Fruit fly (Drosophila melanogaster) whole organism, prepupa: Measurements from ENCODE around the gene CG15891.

Source experiments
- CG11762 ChIP-seq: fragments of 200-800 bp; sonication (Bioruptor generic); optimal IDR thresholded peaks from 3 replicates; lab custom pipeline; 2016; ENCODE audit warnings: missing biosample characterization, missing genetic modification characterization; ENCODE audit not compliant: insufficient read depth
- CG11902 ChIP-seq: fragments of 200-800 bp; sonication (Bioruptor generic); optimal IDR thresholded peaks from 3 replicates; lab custom pipeline; 2016; ENCODE audit warnings: missing biosample characterization, missing genetic modification characterization
- CG1621 ChIP-seq: fragments of 200-800 bp; sonication (Bioruptor generic); optimal IDR thresholded peaks from 3 replicates; lab custom pipeline; 2018; ENCODE audit warnings: missing biosample characterization, mild to moderate bottlenecking, missing genetic modification characterization
- CG16779 ChIP-seq: fragments of 200-800 bp; sonication (Bioruptor generic); optimal IDR thresholded peaks from 3 replicates; lab custom pipeline; 2017; ENCODE audit warnings: missing biosample characterization, mild to moderate bottlenecking, missing genetic modification characterization
- CG3919 ChIP-seq: fragments of 200-800 bp; sonication (Bioruptor generic); optimal IDR thresholded peaks from 3 replicates; lab custom pipeline; 2016; ENCODE audit warnings: missing biosample characterization, missing genetic modification characterization
- CG4318 ChIP-seq: fragments of 200-800 bp; sonication (Bioruptor generic); optimal IDR thresholded peaks from 3 replicates; lab custom pipeline; 2017; ENCODE audit warnings: missing biosample characterization, mild to moderate bottlenecking, missing genetic modification characterization
- CG6276 ChIP-seq: fragments of 200-800 bp; sonication (Bioruptor generic); optimal IDR thresholded peaks from 2 replicates; lab custom pipeline; 2017; ENCODE audit warnings: missing biosample characterization, mild to moderate bottlenecking, missing genetic modification characterization
- CG6792 ChIP-seq: fragments of 200-800 bp; sonication (Bioruptor generic); optimal IDR thresholded peaks from 3 replicates; lab custom pipeline; 2016; ENCODE audit warnings: missing biosample characterization, missing genetic modification characterization
- CG6854 ChIP-seq: fragments of 200-800 bp; sonication (Bioruptor generic); optimal IDR thresholded peaks from 2 replicates; lab custom pipeline; 2017; ENCODE audit warnings: missing biosample characterization, mild to moderate bottlenecking, missing genetic modification characterization
- CG8119 ChIP-seq: fragments of 200-800 bp; sonication (Bioruptor generic); IDR thresholded peaks from 3 replicates; pipeline ENCODE4 v1.3.6; 2022; ENCODE audit warnings: missing biosample characterization, missing genetic modification characterization
- CG8319 ChIP-seq: fragments of 200-800 bp; sonication (Bioruptor generic); optimal IDR thresholded peaks from 3 replicates; lab custom pipeline; 2016; ENCODE audit warnings: missing biosample characterization, missing genetic modification characterization
- Eip75B ChIP-seq: fragments of 200-800 bp; sonication (Bioruptor generic); optimal IDR thresholded peaks from 3 replicates; lab custom pipeline; 2016; ENCODE audit warnings: missing biosample characterization, missing genetic modification characterization
- Eip78C ChIP-seq: fragments of 200-800 bp; sonication (Bioruptor generic); peaks from one replicate; lab custom pipeline; 2016; ENCODE audit warnings: missing biosample characterization, missing genetic modification characterization
- Ets96B ChIP-seq: fragments of 200-800 bp; optimal IDR thresholded peaks from 2 replicates; lab custom pipeline; 2019; ENCODE audit warnings: missing biosample characterization, mild to moderate bottlenecking, missing genetic modification characterization, moderate library complexity
- Gug ChIP-seq: fragments of 200-800 bp; sonication (Bioruptor generic); IDR thresholded peaks from 2 replicates; pipeline ENCODE4 v1.3.6; 2022; ENCODE audit warnings: missing biosample characterization, missing genetic modification characterization
- Hr39 ChIP-seq: fragments of 200-800 bp; sonication (Bioruptor generic); optimal IDR thresholded peaks from 2 replicates; lab custom pipeline; 2016; ENCODE audit warnings: missing biosample characterization, missing genetic modification characterization
- Lpt ChIP-seq: fragments of 200-800 bp; sonication (Bioruptor generic); optimal IDR thresholded peaks from 3 replicates; lab custom pipeline; 2016; ENCODE audit warnings: missing biosample characterization, missing genetic modification characterization
- Smox ChIP-seq: fragments of 200-800 bp; sonication (Bioruptor generic); optimal IDR thresholded peaks from 3 replicates; lab custom pipeline; 2016; ENCODE audit warnings: missing biosample characterization, missing genetic modification characterization
- Sox102F ChIP-seq: fragments of 200-800 bp; sonication (Bioruptor generic); optimal IDR thresholded peaks from 2 replicates; lab custom pipeline; 2016; ENCODE audit warnings: missing biosample characterization, mild to moderate bottlenecking, missing genetic modification characterization
- Sox15 ChIP-seq: fragments of 200-800 bp; sonication (Bioruptor generic); optimal IDR thresholded peaks from 3 replicates; lab custom pipeline; 2016; ENCODE audit warnings: missing biosample characterization, missing genetic modification characterization
- dsx ChIP-seq: fragments of 200-800 bp; optimal IDR thresholded peaks from 3 replicates; lab custom pipeline; 2019; ENCODE audit warnings: missing biosample characterization, mild to moderate bottlenecking, missing genetic modification characterization, moderate library complexity; ENCODE audit not compliant: poor library complexity, severe bottlenecking
- fd85E ChIP-seq: fragments of 200-800 bp; sonication (Bioruptor generic); optimal IDR thresholded peaks from 3 replicates; lab custom pipeline; 2016; ENCODE audit warnings: missing biosample characterization, missing genetic modification characterization
- fkh ChIP-seq: fragments of 200-800 bp; sonication (Bioruptor generic); optimal IDR thresholded peaks from 3 replicates; lab custom pipeline; 2017; ENCODE audit warnings: missing biosample characterization, mild to moderate bottlenecking, missing genetic modification characterization, moderate library complexity
- spab ChIP-seq: fragments of 200-800 bp; sonication (Bioruptor generic); optimal IDR thresholded peaks from 2 replicates; lab custom pipeline; 2017; ENCODE audit warnings: missing biosample characterization, mild to moderate bottlenecking, missing genetic modification characterization, missing genetic modification reagents
- svp ChIP-seq: fragments of 200-800 bp; sonication (Bioruptor generic); peaks from one replicate; lab custom pipeline; 2016; ENCODE audit warnings: missing biosample characterization, missing genetic modification characterization
- vri ChIP-seq: fragments of 200-800 bp; sonication (Bioruptor generic); optimal IDR thresholded peaks from 3 replicates; lab custom pipeline; 2016; ENCODE audit warnings: missing biosample characterization, mild to moderate bottlenecking, missing genetic modification characterization

CG15891 gene

DNA sequence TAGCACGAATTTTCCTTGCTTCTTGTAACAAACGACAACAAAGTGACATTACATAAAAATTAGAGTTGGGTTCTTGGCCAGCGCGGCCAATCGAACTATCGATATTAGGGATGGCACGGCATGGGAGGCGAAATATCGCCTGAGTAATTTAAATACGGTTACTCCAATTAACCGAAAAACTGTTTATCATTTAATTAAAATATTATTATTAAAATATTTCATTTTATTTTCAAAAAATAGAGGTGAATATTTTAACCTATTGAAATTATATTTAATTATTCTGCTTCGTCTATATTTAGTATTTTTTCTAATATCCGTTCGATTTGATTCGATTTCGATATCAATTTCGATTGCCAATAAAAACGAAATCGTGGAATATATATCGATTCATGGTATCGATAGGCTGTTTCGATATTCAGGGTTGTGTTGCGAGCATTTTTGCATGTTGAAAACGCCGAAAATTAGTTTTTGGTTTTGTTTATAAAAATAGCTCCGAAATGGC, 39.7 kb downstream of the CG15891 start, which contains the start of the genes Rbcn-3A and Spx (continued):
- TF ChIP-seq CG11762 (no peak), Eip78C (GFP tag; lab: Kevin White, UChicago) (peak; percentile 61), CG11902 (no peak)

DNA sequence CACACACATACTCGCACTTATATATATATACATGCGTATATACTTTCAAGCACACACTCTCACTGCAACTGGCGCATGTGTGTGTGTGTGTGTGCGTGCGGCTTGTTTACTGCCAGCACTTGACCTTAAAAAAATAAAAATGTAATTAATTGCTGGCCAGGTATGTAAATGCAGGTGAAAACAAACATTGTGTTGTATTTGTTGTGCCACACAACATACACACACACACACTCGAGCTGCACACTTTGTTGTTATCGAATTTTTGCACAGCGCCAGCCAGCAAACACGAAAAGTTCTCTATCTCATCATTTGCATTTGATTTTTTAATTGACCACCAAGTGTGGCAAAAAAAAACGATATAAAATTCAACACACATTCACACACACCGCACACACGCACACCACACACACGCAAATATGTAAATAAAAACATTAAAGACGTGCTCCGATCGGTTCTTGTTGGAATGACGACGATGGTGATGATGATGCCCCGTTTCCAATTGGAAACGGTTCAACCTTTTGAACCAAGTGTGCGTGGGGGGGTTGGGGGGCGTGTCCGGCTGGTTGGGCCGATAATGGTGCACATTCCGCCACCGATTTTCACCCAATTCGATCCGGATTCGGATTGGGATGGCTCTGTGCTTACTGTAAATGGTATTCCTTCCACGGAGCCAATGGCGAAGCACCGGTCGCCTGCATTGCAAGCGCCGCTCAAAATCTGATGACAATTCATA, 40.4 kb downstream of the CG15891 start:
- TF ChIP-seq CG6276 (GFP tag; lab: Kevin White, UChicago) (no peak), fd85E (GFP tag; lab: Kevin White, UChicago) (no peak), CG11902 (no peak), Sox15 (no peak), Lpt (GFP tag; lab: Kevin White, UChicago) (no peak), Eip78C (GFP tag; lab: Kevin White, UChicago) (no peak), CG16779 (tag; lab: Kevin White, UChicago) (no peak), Smox (no peak), vri (no peak), svp (peak; percentile 58), dsx (GFP tag; lab: Kevin White, UChicago) (peak; percentile 49), CG1621 (tag; lab: Kevin White, UChicago) (no peak)

DNA sequence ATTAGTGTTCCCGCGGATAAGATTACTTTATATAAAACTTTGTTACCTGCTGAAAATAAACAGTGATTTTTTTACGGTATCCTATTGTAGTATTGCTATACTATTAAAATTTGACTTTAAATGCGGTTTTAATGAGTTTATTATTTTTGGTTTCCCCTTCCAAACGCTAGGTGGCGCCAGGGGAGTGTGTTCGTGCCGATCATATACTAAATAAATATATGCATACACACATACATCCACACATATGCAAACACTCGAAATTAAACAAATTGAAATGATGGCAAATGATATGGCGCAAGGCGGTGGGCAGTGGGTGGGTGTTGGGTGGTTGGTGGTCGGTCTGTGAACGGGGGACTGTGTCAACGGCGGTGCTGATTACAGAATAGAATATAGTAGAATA, 41.4 kb downstream of the CG15891 start:
- TF ChIP-seq CG6792 (no peak), fkh (GFP tag; lab: Kevin White, UChicago) (peak; percentile 76)

- TF ChIP-seq CG4318 (GFP tag; lab: Kevin White, UChicago) = no peak
- TF ChIP-seq CG8319 (GFP tag; lab: Kevin White, UChicago) = no peak
- no peak for TF ChIP-seq CG11762
- no peak for TF ChIP-seq spab (GFP tag; lab: Kevin White, UChicago)
- TF ChIP-seq CG8119 = no peak
- TF ChIP-seq Gug = no peak
- no peak for TF ChIP-seq CG3919
- TF ChIP-seq CG6792 = no peak
- TF ChIP-seq Sox102F (GFP tag; lab: Kevin White, UChicago) = no peak
- TF ChIP-seq CG6854 = no peak
- no peak for TF ChIP-seq dsx (GFP tag; lab: Kevin White, UChicago)
- TF ChIP-seq CG11902 = no peak
- no peak for TF ChIP-seq Hr39 (GFP tag; lab: Kevin White, UChicago)
- TF ChIP-seq Eip75B (GFP tag; lab: Kevin White, UChicago) = no peak
- no peak for TF ChIP-seq Ets96B (tag; lab: Kevin White, UChicago)
- TF ChIP-seq, all 60 proteins: peak for 0
Measured at dm6 chrX:6252897-6253540, 42.1 kb downstream of the CG15891 start.
